Fruit fly (Drosophila melanogaster) whole organism, embryonic: ENCODE results near the gene pnt.

Experiments
- Abd-B ChIP-seq: fragments of 200-800 bp; sonication (Bioruptor generic); optimal IDR thresholded peaks from 2 replicates; lab custom pipeline; 2018; ENCODE audit warnings: missing biosample characterization, mild to moderate bottlenecking, missing genetic modification characterization, moderate library complexity
- Adf1 ChIP-seq: fragments of 200-800 bp; sonication (Bioruptor generic); IDR thresholded peaks from 2 replicates; pipeline ENCODE4 v1.3.6; 2022; ENCODE audit warnings: missing biosample characterization, missing genetic modification characterization
- Antp ChIP-seq: fragments of 200-800 bp; sonication (Bioruptor generic); optimal IDR thresholded peaks from 3 replicates; lab custom pipeline; 2016; ENCODE audit warnings: missing biosample characterization, missing genetic modification characterization
- Awh ChIP-seq: fragments of 200-800 bp; sonication (Bioruptor generic); IDR thresholded peaks from 2 replicates; pipeline ENCODE4, ENCODE4 v1.3.6; 2022; ENCODE audit warnings: missing biosample characterization, missing genetic modification characterization
- Blimp-1 ChIP-seq: fragments of 200-800 bp; sonication (Bioruptor generic); optimal IDR thresholded peaks from 3 replicates; lab custom pipeline; 2018; ENCODE audit warnings: missing biosample characterization, missing genetic modification characterization, mild to moderate bottlenecking, moderate library complexity, missing genetic modification reagents
- CG10267 ChIP-seq: fragments of 200-800 bp; sonication (Bioruptor generic); optimal IDR thresholded peaks from 2 replicates; lab custom pipeline; 2018; ENCODE audit warnings: missing biosample characterization, mild to moderate bottlenecking, missing genetic modification characterization, moderate library complexity
- CG10979 ChIP-seq: fragments of 200-800 bp; sonication (Bioruptor generic); optimal IDR thresholded peaks from 2 replicates; lab custom pipeline; 2018; ENCODE audit warnings: missing biosample characterization, mild to moderate bottlenecking, missing genetic modification characterization, moderate library complexity
- CG11456 ChIP-seq: fragments of 200-800 bp; sonication (Bioruptor generic); IDR thresholded peaks from 3 replicates; pipeline ENCODE4 v1.3.6; 2022; ENCODE audit warnings: missing biosample characterization, missing genetic modification characterization
- CG11696 ChIP-seq: fragments of 200-800 bp; sonication (Bioruptor generic); IDR thresholded peaks from 2 replicates; pipeline ENCODE4 v1.3.6; 2022; ENCODE audit warnings: missing biosample characterization, missing genetic modification characterization
- CG12104 ChIP-seq: fragments of 200-800 bp; sonication (Bioruptor generic); optimal IDR thresholded peaks from 3 replicates; lab custom pipeline; 2016; ENCODE audit warnings: missing biosample characterization, missing genetic modification characterization
- CG12155 ChIP-seq: fragments of 200-800 bp; sonication (Bioruptor generic); optimal IDR thresholded peaks from 3 replicates; lab custom pipeline; 2016; ENCODE audit warnings: missing biosample characterization, missing genetic modification characterization
- CG14014 ChIP-seq: fragments of 200-800 bp; sonication (Bioruptor generic); IDR thresholded peaks from 2 replicates; pipeline ENCODE4 v1.3.6; 2022; ENCODE audit warnings: missing biosample characterization, missing genetic modification characterization
- CG16813 ChIP-seq: fragments of 200-800 bp; sonication (Bioruptor generic); IDR thresholded peaks from 3 replicates; pipeline ENCODE4 v1.3.6; 2022; ENCODE audit warnings: missing biosample characterization, missing genetic modification characterization; ENCODE audit not compliant: partially characterized antibody
- CG18011 ChIP-seq: fragments of 200-800 bp; sonication (Bioruptor generic); optimal IDR thresholded peaks from 2 replicates; lab custom pipeline; 2017; ENCODE audit warnings: missing biosample characterization, missing genetic modification characterization, mild to moderate bottlenecking, moderate library complexity, missing genotype
- CG18262 ChIP-seq: fragments of 200-800 bp; optimal IDR thresholded peaks from 3 replicates; lab custom pipeline; 2019; ENCODE audit warnings: missing biosample characterization, mild to moderate bottlenecking, missing genetic modification characterization, moderate library complexity
- CG18764 ChIP-seq: fragments of 200-800 bp; sonication (Bioruptor generic); optimal IDR thresholded peaks from 3 replicates; lab custom pipeline; 2016; ENCODE audit warnings: missing biosample characterization, missing genetic modification characterization
- CG2120 ChIP-seq: fragments of 200-800 bp; sonication (Bioruptor generic); optimal IDR thresholded peaks from 3 replicates; lab custom pipeline; 2016; ENCODE audit warnings: missing biosample characterization, missing genetic modification characterization
- CG2889 ChIP-seq: fragments of 200-800 bp; sonication (Bioruptor generic); IDR thresholded peaks from 3 replicates; pipeline ENCODE4 v1.3.6; 2022; ENCODE audit warnings: missing biosample characterization, missing genetic modification characterization
- CG3163 ChIP-seq: fragments of 200-800 bp; sonication (Bioruptor generic); optimal IDR thresholded peaks from 3 replicates; lab custom pipeline; 2016; ENCODE audit warnings: missing biosample characterization, missing genetic modification characterization
- CG3726 ChIP-seq: fragments of 200-800 bp; sonication (Bioruptor generic); IDR thresholded peaks from 3 replicates; pipeline ENCODE4, ENCODE4 v1.3.6; 2022; ENCODE audit warnings: missing biosample characterization, missing genetic modification characterization
- CG42726 ChIP-seq: fragments of 200-800 bp; sonication (Bioruptor generic); IDR thresholded peaks from 2 replicates; pipeline ENCODE4 v1.3.6; 2022; ENCODE audit warnings: missing biosample characterization, missing genetic modification characterization; ENCODE audit not compliant: partially characterized antibody
- CG4360 ChIP-seq: fragments of 200-800 bp; sonication (Bioruptor generic); IDR thresholded peaks from 2 replicates; pipeline ENCODE4 v1.3.6; 2022; ENCODE audit warnings: missing biosample characterization, missing genetic modification characterization
- CG43689 ChIP-seq: fragments of 200-800 bp; sonication (Bioruptor generic); IDR thresholded peaks from 2 replicates; pipeline ENCODE4 v1.3.6; 2022; ENCODE audit warnings: missing biosample characterization, missing genetic modification characterization
- CG6654 ChIP-seq: fragments of 200-800 bp; sonication (Bioruptor generic); optimal IDR thresholded peaks from 2 replicates; lab custom pipeline; 2017; ENCODE audit warnings: missing biosample characterization, mild to moderate bottlenecking, missing genetic modification characterization
- CG8765 ChIP-seq: fragments of 200-800 bp; sonication (Bioruptor generic); IDR thresholded peaks from 2 replicates; pipeline ENCODE4 v1.3.6; 2022; ENCODE audit warnings: missing biosample characterization, missing genetic modification characterization
- CTCF ChIP-seq: fragments of 200-800 bp; sonication (Bioruptor generic); optimal IDR thresholded peaks from 2 replicates; lab custom pipeline; 2017; ENCODE audit warnings: missing biosample characterization, mild to moderate bottlenecking, missing genetic modification characterization, moderate library complexity
- Doc3 ChIP-seq: fragments of 200-800 bp; sonication (Bioruptor generic); IDR thresholded peaks from 3 replicates; pipeline ENCODE4 v1.3.6; 2022; ENCODE audit warnings: missing biosample characterization, missing genetic modification characterization; ENCODE audit not compliant: partially characterized antibody
- Ets97D ChIP-seq: fragments of 200-800 bp; sonication (Bioruptor generic); optimal IDR thresholded peaks from 3 replicates; lab custom pipeline; 2016; ENCODE audit warnings: missing biosample characterization, missing genetic modification characterization
- Fer2 ChIP-seq: fragments of 200-800 bp; sonication (Bioruptor generic); optimal IDR thresholded peaks from 2 replicates; lab custom pipeline; 2018; ENCODE audit warnings: missing biosample characterization, mild to moderate bottlenecking, missing genetic modification characterization, moderate library complexity
- Gug ChIP-seq: fragments of 200-800 bp; sonication (Bioruptor generic); IDR thresholded peaks from 4 replicates; pipeline ENCODE4 v1.3.6; 2022; ENCODE audit warnings: missing biosample characterization, missing genetic modification characterization
- H2.0 ChIP-seq: fragments of 200-800 bp; sonication (Bioruptor generic); IDR thresholded peaks from 2 replicates; pipeline ENCODE4 v1.3.6; 2022; ENCODE audit warnings: missing biosample characterization, missing genetic modification characterization
- Hmr ChIP-seq: fragments of 200-800 bp; sonication (Bioruptor generic); optimal IDR thresholded peaks from 3 replicates; lab custom pipeline; 2017; ENCODE audit warnings: mild to moderate bottlenecking, missing biosample characterization, missing genetic modification reagents, missing genetic modification characterization
- Jarid2 ChIP-seq: fragments of 200-800 bp; sonication (Bioruptor generic); optimal IDR thresholded peaks from 3 replicates; lab custom pipeline; 2017; ENCODE audit warnings: mild to moderate bottlenecking, missing biosample characterization, missing genetic modification reagents, missing genetic modification characterization
- Ravus ChIP-seq: fragments of 200-800 bp; sonication (Bioruptor generic); IDR thresholded peaks from 2 replicates; pipeline ENCODE4 v1.3.6; 2022; ENCODE audit warnings: missing biosample characterization, missing genetic modification characterization
- Sox102F ChIP-seq: fragments of 200-800 bp; sonication (Bioruptor generic); optimal IDR thresholded peaks from 2 replicates; lab custom pipeline; 2018; ENCODE audit warnings: missing biosample characterization, mild to moderate bottlenecking, missing genetic modification characterization, moderate library complexity
- al ChIP-seq: fragments of 200-800 bp; sonication (Bioruptor generic); IDR thresholded peaks from 2 replicates; pipeline ENCODE4 v1.3.6; 2022; ENCODE audit warnings: missing biosample characterization, missing genetic modification characterization
- ato ChIP-seq: fragments of 200-800 bp; sonication (Bioruptor generic); IDR thresholded peaks from 2 replicates; pipeline ENCODE4 v1.3.6; 2022; ENCODE audit warnings: missing biosample characterization, missing genetic modification characterization; ENCODE audit not compliant: partially characterized antibody
- bab2 ChIP-seq: fragments of 200-800 bp; sonication (Bioruptor generic); optimal IDR thresholded peaks from 2 replicates; lab custom pipeline; 2016; ENCODE audit warnings: missing biosample characterization, missing genetic modification characterization
- bowl ChIP-seq: fragments of 200-800 bp; sonication (Bioruptor generic); IDR thresholded peaks from 2 replicates; pipeline ENCODE4 v1.3.6; 2022; ENCODE audit warnings: missing biosample characterization, missing genetic modification characterization
- chif ChIP-seq, 2 experiments: fragments of 200-800 bp; sonication (Bioruptor generic); optimal IDR thresholded peaks; 3 replicates each; lab custom pipeline; 2016; ENCODE audit warnings: missing biosample characterization in 2 of 2, missing genetic modification characterization in 2 of 2
- ci ChIP-seq: fragments of 200-800 bp; sonication (Bioruptor generic); IDR thresholded peaks from 3 replicates; pipeline ENCODE4 v1.3.6; 2022; ENCODE audit warnings: missing biosample characterization, missing genetic modification characterization
- crp ChIP-seq, 2 experiments: fragments of 200-800 bp; sonication (Bioruptor generic); optimal IDR thresholded peaks; 2 replicates in 1 of 2; 3 replicates in 1 of 2; lab custom pipeline; 2017; ENCODE audit warnings: missing biosample characterization in 2 of 2, missing genetic modification characterization in 2 of 2, mild to moderate bottlenecking in 1 of 2, moderate library complexity in 1 of 2
- danr ChIP-seq: fragments of 200-800 bp; sonication (Bioruptor generic); IDR thresholded peaks from 2 replicates; pipeline ENCODE4 v1.3.6; 2022; ENCODE audit warnings: missing biosample characterization, missing genetic modification characterization
- fu2 ChIP-seq: fragments of 200-800 bp; sonication (Bioruptor generic); optimal IDR thresholded peaks from 2 replicates; lab custom pipeline; 2016; ENCODE audit warnings: missing biosample characterization, missing genetic modification characterization
- gro ChIP-seq: fragments of 200-800 bp; sonication (Bioruptor generic); optimal IDR thresholded peaks from 2 replicates; lab custom pipeline; 2016; ENCODE audit warnings: missing biosample characterization, missing genetic modification characterization
- h ChIP-seq: fragments of >200 bp; optimal IDR thresholded peaks from 2 replicates; lab custom pipeline; 2017
- hth ChIP-seq: fragments of >200 bp; optimal IDR thresholded peaks from 2 replicates; lab custom pipeline; 2017; ENCODE audit warnings: inconsistent platforms
- kay ChIP-seq: fragments of 200-800 bp; sonication (Bioruptor generic); optimal IDR thresholded peaks from 2 replicates; lab custom pipeline; 2016; ENCODE audit warnings: missing biosample characterization, missing genetic modification characterization
- ken ChIP-seq: fragments of 200-800 bp; sonication (Bioruptor generic); IDR thresholded peaks from 3 replicates; pipeline ENCODE4 v1.3.6; 2022; ENCODE audit warnings: missing biosample characterization, missing genetic modification characterization
- lab ChIP-seq: fragments of 200-800 bp; sonication (Bioruptor generic); optimal IDR thresholded peaks from 3 replicates; lab custom pipeline; 2017; ENCODE audit warnings: missing biosample characterization, missing genetic modification characterization, mild to moderate bottlenecking, moderate library complexity, missing genetic modification reagents
- mld ChIP-seq: fragments of 200-800 bp; sonication (Bioruptor generic); IDR thresholded peaks from 3 replicates; pipeline ENCODE4 v1.3.6; 2022; ENCODE audit warnings: missing biosample characterization, missing genetic modification characterization; ENCODE audit not compliant: partially characterized antibody
- tio ChIP-seq: fragments of 200-800 bp; sonication (Bioruptor generic); optimal IDR thresholded peaks from 2 replicates; lab custom pipeline; 2017; ENCODE audit warnings: missing biosample characterization, missing genetic modification characterization, inconsistent platforms

Gene pnt

DNA sequence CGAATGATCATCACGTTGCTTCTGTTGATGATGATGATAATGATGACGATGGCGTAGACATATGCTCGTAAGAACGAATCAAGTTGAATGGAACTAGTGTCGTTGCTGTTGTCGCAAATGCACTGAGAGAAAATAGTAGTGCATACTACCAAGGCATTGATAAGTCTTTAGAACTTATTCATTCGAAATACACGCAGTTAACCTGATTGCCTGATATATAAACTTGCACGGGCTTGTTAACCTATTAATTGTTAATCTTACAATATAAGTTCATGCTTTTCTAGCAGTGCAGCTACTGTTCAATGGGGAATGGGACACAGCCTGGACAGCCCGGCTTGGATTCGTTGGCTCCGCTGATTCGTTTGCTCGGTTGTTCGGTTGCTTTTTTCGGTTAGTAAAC, 19.7 kb downstream of the pnt start (continued):
- peak; percentile 77 for TF ChIP-seq kay
- peak; percentile 84 for TF ChIP-seq CG10267
- no peak; the same call in 1 of the 2 replicates for TF ChIP-seq Ravus (GFP tag; lab: Robert Waterston, UW)
- peak; percentile 65; the same call in 1 of the 2 replicates for TF ChIP-seq CG11696 (GFP tag; lab: Robert Waterston, UW)
- peak; percentile 35 for TF ChIP-seq CTCF (GFP tag; lab: Kevin White, UChicago)
- TF ChIP-seq CG2120 = peak; percentile 85
- TF ChIP-seq Fer2 (tag; lab: Kevin White, UChicago) = peak; percentile 23
- TF ChIP-seq Adf1 = 0 out of 2 replicates have a peak, but pooled peaks have one; percentile 14
- TF ChIP-seq Doc3 = no peak
- TF ChIP-seq ci = peak; percentile 93
- TF ChIP-seq Abd-B = peak; percentile 72
- TF ChIP-seq Hmr (GFP tag; lab: Kevin White, UChicago) = peak; percentile 82
- no peak for TF ChIP-seq bowl (GFP tag; lab: Robert Waterston, UW)
- peak; percentile 50; the same call in 2 of the 3 replicates for TF ChIP-seq CG2889 (GFP tag; lab: Robert Waterston, UW)
- peak; percentile 81 for TF ChIP-seq CG12155 (GFP tag; lab: Kevin White, UChicago)
- peak; percentile 62 for TF ChIP-seq CG6654
- TF ChIP-seq ken = peak; percentile 80
- TF ChIP-seq gro (GFP tag; lab: Kevin White, UChicago) = peak; percentile 65
- peak; percentile 93 for TF ChIP-seq CG10979 (tag; lab: Kevin White, UChicago)
- TF ChIP-seq CG14014 (GFP tag; lab: Robert Waterston, UW) = peak; percentile 77
- peak; percentile 77 for TF ChIP-seq CG18764 (GFP tag; lab: Kevin White, UChicago)
- no peak for TF ChIP-seq CG43689 (GFP tag; lab: Robert Waterston, UW)
- peak; percentile 30 for TF ChIP-seq Jarid2 (GFP tag; lab: Kevin White, UChicago)
- peak; percentile 68; the same call in 2 of the 4 replicates for TF ChIP-seq Gug (GFP tag; lab: Robert Waterston, UW)
- peak; percentile 82 for TF ChIP-seq bab2
- peak; percentile 77 for TF ChIP-seq CG8765 (GFP tag; lab: Robert Waterston, UW)
- peak; percentile 80 for TF ChIP-seq H2.0 (GFP tag; lab: Robert Waterston, UW)
- TF ChIP-seq CG18262 (tag; lab: Kevin White, UChicago) = peak; percentile 91
- peak; percentile 60 for TF ChIP-seq CG12104 (GFP tag; lab: Kevin White, UChicago)
- TF ChIP-seq Sox102F (GFP tag; lab: Kevin White, UChicago) = peak; percentile 78
- TF ChIP-seq CG4360 (GFP tag; lab: Robert Waterston, UW) = no peak
- TF ChIP-seq CG3726 (GFP tag; lab: Robert Waterston, UW) = peak; percentile 60; the same call in 1 of the 3 replicates
- TF ChIP-seq Antp (GFP tag; lab: Kevin White, UChicago) = peak; percentile 85
- TF ChIP-seq ato (GFP tag; lab: Robert Waterston, UW) = no peak
- peak; percentile 58 for TF ChIP-seq al (GFP tag; lab: Robert Waterston, UW)
- TF ChIP-seq h (lab: Kevin White, UChicago) = no peak
- peak; percentile 70 for TF ChIP-seq Awh (GFP tag; lab: Robert Waterston, UW)
- no peak for TF ChIP-seq hth (lab: Kevin White, UChicago)
- no peak for TF ChIP-seq mld (GFP tag; lab: Robert Waterston, UW)
- peak; percentile 71 for TF ChIP-seq fu2
- TF ChIP-seq CG42726 (GFP tag; lab: Robert Waterston, UW) = no peak
- peak; percentile 79 for TF ChIP-seq tio (GFP tag; lab: Kevin White, UChicago)
- TF ChIP-seq CG16813 (GFP tag; lab: Robert Waterston, UW) = no peak
- peak; percentile 88 for TF ChIP-seq lab (GFP tag; lab: Kevin White, UChicago)
- TF ChIP-seq Ets97D (GFP tag; lab: Kevin White, UChicago) = peak; percentile 63
- peak; percentile 53; the same call in 1 of the 2 replicates for TF ChIP-seq danr
- peak; percentile 76 for TF ChIP-seq CG11456 (GFP tag; lab: Robert Waterston, UW)
- TF ChIP-seq CG3163 = peak; percentile 58
- peak; percentile 31 for TF ChIP-seq CG18011 (GFP tag; lab: Kevin White, UChicago)
- TF ChIP-seq crp (GFP tag; optimal IDR thresholded peaks at IDR 0.05; lab: Kevin White, UChicago) = peak in 1 of 2 experiments; percentile 28
- peak; percentile 88 to 93 for TF ChIP-seq chif (GFP tag; optimal IDR thresholded peaks at IDR 0.05; lab: Kevin White, UChicago)
- peak; percentile 89 for TF ChIP-seq Blimp-1 (GFP tag; lab: Kevin White, UChicago)
